Worm (Caenorhabditis elegans): ENCODE measurements around the gene ZK688.12.

The ZK688.12 gene

ce11 chrIII:7928549-7929129, 15.3 kb upstream of the ZK688.12 start, which contains the start of the genes C29E4.13 and npp-15:
TSS of gene C29E4.13 (minus strand) at chrIII:7928717.
TSS of gene npp-15 (plus strand) at chrIII:7929043.
- TF ChIP-seq tra-4 (tag; optimal IDR thresholded peaks at IDR 0.05): no peak
- no peak for TF ChIP-seq sea-1 (GFP tag; conservative IDR thresholded peaks at IDR 0.05)
- no peak for TF ChIP-seq ama-1 (optimal IDR thresholded peaks at IDR 0.05)
- TF ChIP-seq tbx-11 (GFP tag; IDR thresholded peaks at IDR 0.05): no peak
- TF ChIP-seq hmbx-1 (tag; optimal IDR thresholded peaks at IDR 0.05): no peak
- TF ChIP-seq pes-1 (GFP tag; IDR thresholded peaks at IDR 0.05): no peak
- no peak for TF ChIP-seq ets-7 (tag; optimal IDR thresholded peaks at IDR 0.05)
- no peak for TF ChIP-seq tbx-37 (GFP tag; conservative IDR thresholded peaks at IDR 0.05)
- no peak for TF ChIP-seq hmg-4 (GFP tag; optimal IDR thresholded peaks at IDR 0.05)
- TF ChIP-seq ceh-13 (GFP tag; optimal IDR thresholded peaks at IDR 0.05): no peak
- no peak for TF ChIP-seq ceh-36 (tag; optimal IDR thresholded peaks at IDR 0.05)
- TF ChIP-seq flt-1 (GFP tag; IDR thresholded peaks at IDR 0.05): no peak

- TF ChIP-seq tra-4 (tag; optimal IDR thresholded peaks at IDR 0.05): no peak
- no peak for TF ChIP-seq tbx-37 (GFP tag; conservative IDR thresholded peaks at IDR 0.05)
- no peak for TF ChIP-seq ama-1 (optimal IDR thresholded peaks at IDR 0.05)
- TF ChIP-seq aly-1 (tag; optimal IDR thresholded peaks at IDR 0.05): no peak
- no peak for TF ChIP-seq pes-1 (GFP tag; IDR thresholded peaks at IDR 0.05)
- no peak for TF ChIP-seq hmg-4 (GFP tag; optimal IDR thresholded peaks at IDR 0.05)
- TF ChIP-seq B0310.2 (tag; optimal IDR thresholded peaks at IDR 0.05): no peak
- TF ChIP-seq hmbx-1 (tag; optimal IDR thresholded peaks at IDR 0.05): no peak
- no peak for TF ChIP-seq tbx-11 (GFP tag; IDR thresholded peaks at IDR 0.05)
- TF ChIP-seq F13C5.2 (tag; optimal IDR thresholded peaks at IDR 0.05): no peak
- TF ChIP-seq hnd-1 (tag; optimal IDR thresholded peaks at IDR 0.05): no peak
- no peak for TF ChIP-seq ets-7 (tag; optimal IDR thresholded peaks at IDR 0.05)
- TF ChIP-seq ceh-36 (tag; optimal IDR thresholded peaks at IDR 0.05): no peak
- no peak for TF ChIP-seq flt-1 (GFP tag; IDR thresholded peaks at IDR 0.05)
Measured at ce11 chrIII:7925968-7926367, 12.6 kb upstream of the ZK688.12 start.

ce11 chrIII:7924821-7925220, 11.4 kb upstream of the ZK688.12 start, which contains the start of gene tag-250:
TSS of gene tag-250 (minus strand) at chrIII:7924921.
- no peak for TF ChIP-seq F13C5.2 (tag; optimal IDR thresholded peaks at IDR 0.05)
- no peak for TF ChIP-seq ets-7 (tag; optimal IDR thresholded peaks at IDR 0.05)
- no peak for TF ChIP-seq ceh-13 (GFP tag; optimal IDR thresholded peaks at IDR 0.05)
- TF ChIP-seq flt-1 (GFP tag; IDR thresholded peaks at IDR 0.05): no peak
- TF ChIP-seq ceh-36 (tag; optimal IDR thresholded peaks at IDR 0.05): no peak
- no peak for TF ChIP-seq aly-1 (tag; optimal IDR thresholded peaks at IDR 0.05)
- TF ChIP-seq scrt-1 (GFP tag; IDR thresholded peaks at IDR 0.05): no peak
- no peak for TF ChIP-seq hnd-1 (tag; optimal IDR thresholded peaks at IDR 0.05)

ce11 chrIII:7922207-7922606, 8.8 kb upstream of the ZK688.12 start, which contains the start of gene C29E4.17:
TSS of gene C29E4.17 (plus strand) at chrIII:7922507.
- TF ChIP-seq ceh-13 (GFP tag; optimal IDR thresholded peaks at IDR 0.05) (no peak), hmbx-1 (tag; optimal IDR thresholded peaks at IDR 0.05) (no peak), tbx-37 (GFP tag; conservative IDR thresholded peaks at IDR 0.05) (no peak), B0310.2 (tag; optimal IDR thresholded peaks at IDR 0.05) (no peak), flt-1 (GFP tag; IDR thresholded peaks at IDR 0.05) (no peak), ama-1 (optimal IDR thresholded peaks at IDR 0.05) (no peak), tbx-11 (GFP tag; IDR thresholded peaks at IDR 0.05) (no peak), ets-7 (tag; optimal IDR thresholded peaks at IDR 0.05) (no peak), sea-1 (GFP tag; conservative IDR thresholded peaks at IDR 0.05) (no peak), ceh-36 (tag; optimal IDR thresholded peaks at IDR 0.05) (no peak), tra-4 (tag; optimal IDR thresholded peaks at IDR 0.05) (no peak), scrt-1 (GFP tag; IDR thresholded peaks at IDR 0.05) (no peak)

ce11 chrIII:7919823-7920222, 6.4 kb upstream of the ZK688.12 start, which contains the start of gene C29E4.14:
TSS of gene C29E4.14 (plus strand) at chrIII:7920123.
- TF ChIP-seq tbx-37 (GFP tag; conservative IDR thresholded peaks at IDR 0.05): no peak
- TF ChIP-seq tbx-11 (GFP tag; IDR thresholded peaks at IDR 0.05): no peak
- TF ChIP-seq F13C5.2 (tag; optimal IDR thresholded peaks at IDR 0.05): no peak
- no peak for TF ChIP-seq ceh-13 (GFP tag; optimal IDR thresholded peaks at IDR 0.05)
- no peak for TF ChIP-seq ama-1 (optimal IDR thresholded peaks at IDR 0.05)
- TF ChIP-seq hnd-1 (tag; optimal IDR thresholded peaks at IDR 0.05): no peak
- no peak for TF ChIP-seq pes-1 (GFP tag; IDR thresholded peaks at IDR 0.05)

DNA sequence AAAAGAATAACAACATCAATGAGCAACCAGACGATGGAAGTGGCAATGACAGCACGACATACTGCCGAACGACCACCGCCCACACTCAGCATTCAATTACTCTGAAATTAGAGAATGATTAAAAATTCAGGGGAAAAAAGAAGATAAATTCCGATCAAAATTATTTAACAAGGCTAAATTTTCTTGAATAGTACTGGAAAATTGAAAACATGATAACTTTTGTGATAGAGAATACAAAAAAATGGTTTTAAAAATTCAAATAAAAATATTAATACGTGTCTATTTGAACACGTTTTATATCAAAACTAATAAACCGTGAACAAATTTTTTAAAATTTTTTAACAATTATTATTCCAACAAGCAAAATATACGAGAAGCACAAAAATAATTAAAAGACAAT, 4.3 kb upstream of the ZK688.12 start, which contains the start of gene gly-3:
Gene gly-3 (minus strand): TSS at position 101 of the 400 bp plus-strand sequence.
- TF ChIP-seq F13C5.2 (tag; optimal IDR thresholded peaks at IDR 0.05) (no peak), hnd-1 (tag; optimal IDR thresholded peaks at IDR 0.05) (no peak), hmbx-1 (tag; optimal IDR thresholded peaks at IDR 0.05) (no peak), ets-7 (tag; optimal IDR thresholded peaks at IDR 0.05) (no peak), tbx-11 (GFP tag; IDR thresholded peaks at IDR 0.05) (no peak), ceh-36 (tag; optimal IDR thresholded peaks at IDR 0.05) (no peak), tra-4 (tag; optimal IDR thresholded peaks at IDR 0.05) (no peak)

- TF ChIP-seq tbx-11 (GFP tag; IDR thresholded peaks at IDR 0.05) (no peak), B0310.2 (tag; optimal IDR thresholded peaks at IDR 0.05) (no peak), ceh-13 (GFP tag; optimal IDR thresholded peaks at IDR 0.05) (no peak), ama-1 (optimal IDR thresholded peaks at IDR 0.05) (no peak), hmg-4 (GFP tag; optimal IDR thresholded peaks at IDR 0.05) (no peak), tbx-37 (GFP tag; conservative IDR thresholded peaks at IDR 0.05) (no peak), sea-1 (GFP tag; conservative IDR thresholded peaks at IDR 0.05) (no peak), hnd-1 (tag; optimal IDR thresholded peaks at IDR 0.05) (no peak), ets-7 (tag; optimal IDR thresholded peaks at IDR 0.05) (no peak), flt-1 (GFP tag; IDR thresholded peaks at IDR 0.05) (no peak)
Measured at ce11 chrIII:7911621-7912020, 1.8 kb downstream of the ZK688.12 start, which contains the start of gene ZK688.7. TSS of gene ZK688.7 (minus strand) at chrIII:7911634.

ce11 chrIII:7909263-7909662, 4.1 kb downstream of the ZK688.12 start, which contains the start of gene ZK688.1:
TSS of gene ZK688.1 (plus strand) at chrIII:7909563.
- TF ChIP-seq tbx-11 (GFP tag; IDR thresholded peaks at IDR 0.05) (no peak), aly-1 (tag; optimal IDR thresholded peaks at IDR 0.05) (no peak), hnd-1 (tag; optimal IDR thresholded peaks at IDR 0.05) (no peak), ceh-36 (tag; optimal IDR thresholded peaks at IDR 0.05) (no peak), hmg-4 (GFP tag; optimal IDR thresholded peaks at IDR 0.05) (no peak), scrt-1 (GFP tag; IDR thresholded peaks at IDR 0.05) (no peak), F13C5.2 (tag; optimal IDR thresholded peaks at IDR 0.05) (no peak)

All from whole organism, early embryonic.